Worm (Caenorhabditis elegans): Measurements from ENCODE around the gene F09C8.2.
A peak's percentile ranks its signal among the peaks of the same experiment; 100 is the strongest.

The F09C8.2 gene

ce11 chrX:16130213-16130612 is 16.6 kb downstream of the F09C8.2 start:
- no peak for TF ChIP-seq nfya-1 (tag; optimal IDR thresholded peaks at IDR 0.05; ENCODE audit: insufficient read depth)
- TF ChIP-seq nhr-43 (tag; optimal IDR thresholded peaks at IDR 0.05; ENCODE audit: poor library complexity, severe bottlenecking), result no peak
- TF ChIP-seq pqm-1 (tag; optimal IDR thresholded peaks at IDR 0.05), result peak; percentile 77
- TF ChIP-seq elt-2 (tag; optimal IDR thresholded peaks at IDR 0.05), result peak; percentile 82
- no peak for TF ChIP-seq unc-62 (GFP tag; optimal IDR thresholded peaks at IDR 0.05)
- peak; percentile 77 for TF ChIP-seq pha-4 (tag; optimal IDR thresholded peaks at IDR 0.05)
- no peak for TF ChIP-seq lin-15B (tag; optimal IDR thresholded peaks at IDR 0.05)
- TF ChIP-seq ama-1 (optimal IDR thresholded peaks at IDR 0.05), result no peak
- TF ChIP-seq fkh-2 (tag; optimal IDR thresholded peaks at IDR 0.05), result no peak

- TF ChIP-seq lin-39 (tag; optimal IDR thresholded peaks at IDR 0.05) (peak; percentile 75), fkh-2 (tag; optimal IDR thresholded peaks at IDR 0.05) (no peak), nfya-1 (tag; optimal IDR thresholded peaks at IDR 0.05; ENCODE audit: insufficient read depth) (peak; percentile 65), nhr-12 (tag; optimal IDR thresholded peaks at IDR 0.05) (no peak), pha-4 (tag; optimal IDR thresholded peaks at IDR 0.05) (peak; percentile 24), ZK546.5 (tag; optimal IDR thresholded peaks at IDR 0.05) (no peak), snpc-4 (tag; optimal IDR thresholded peaks at IDR 0.05) (peak; percentile 11), lin-15B (tag; optimal IDR thresholded peaks at IDR 0.05) (peak; percentile 30), nhr-23 (tag; optimal IDR thresholded peaks at IDR 0.05) (no peak), fkh-10 (GFP tag; optimal IDR thresholded peaks at IDR 0.05) (peak; percentile 56), aly-2 (tag; optimal IDR thresholded peaks at IDR 0.05) (no peak), hmg-11 (tag; optimal IDR thresholded peaks at IDR 0.05) (peak; percentile 26)
Observed at ce11 chrX:16128794-16129193, 18.0 kb downstream of the F09C8.2 start, which contains the start of gene ZK1073.1. TSS of gene ZK1073.1 (minus strand) at chrX:16128865.

ce11 chrX:16124794-16125193 is 22.0 kb downstream of the F09C8.2 start:
- TF ChIP-seq daf-12 (tag; optimal IDR thresholded peaks at IDR 0.05) (no peak), skn-1 (tag; optimal IDR thresholded peaks at IDR 0.05) (no peak), lin-39 (tag; optimal IDR thresholded peaks at IDR 0.05) (no peak), nhr-43 (tag; optimal IDR thresholded peaks at IDR 0.05; ENCODE audit: poor library complexity, severe bottlenecking) (no peak), tbx-2 (tag; optimal IDR thresholded peaks at IDR 0.05) (no peak), pqm-1 (tag; optimal IDR thresholded peaks at IDR 0.05) (no peak)

ce11 chrX:16124290-16124689 is 22.5 kb downstream of the F09C8.2 start:
- TF ChIP-seq snpc-4 (tag; optimal IDR thresholded peaks at IDR 0.05) (no peak), egl-27 (tag; optimal IDR thresholded peaks at IDR 0.05) (no peak), lin-15B (tag; optimal IDR thresholded peaks at IDR 0.05) (no peak), nhr-43 (tag; optimal IDR thresholded peaks at IDR 0.05; ENCODE audit: poor library complexity, severe bottlenecking) (no peak)

ce11 chrX:16122628-16123027 is 24.2 kb downstream of the F09C8.2 start:
- TF ChIP-seq ceh-82 (tag; optimal IDR thresholded peaks at IDR 0.05), result no peak
- no peak for TF ChIP-seq nhr-76 (tag; optimal IDR thresholded peaks at IDR 0.05)
- TF ChIP-seq elt-3 (tag; optimal IDR thresholded peaks at IDR 0.05), result no peak
- TF ChIP-seq nhr-67 (tag; optimal IDR thresholded peaks at IDR 0.05), result no peak
- no peak for TF ChIP-seq fos-1 (tag; optimal IDR thresholded peaks at IDR 0.05)
- no peak for TF ChIP-seq lin-15B (tag; optimal IDR thresholded peaks at IDR 0.05)
- no peak for TF ChIP-seq aly-2 (tag; optimal IDR thresholded peaks at IDR 0.05)
- no peak for TF ChIP-seq egl-27 (tag; optimal IDR thresholded peaks at IDR 0.05)

ce11 chrX:16117618-16118017 is 29.2 kb downstream of the F09C8.2 start:
- TF ChIP-seq aly-2 (tag; optimal IDR thresholded peaks at IDR 0.05) (no peak), ZK546.5 (tag; optimal IDR thresholded peaks at IDR 0.05) (no peak), egl-27 (tag; optimal IDR thresholded peaks at IDR 0.05) (no peak), unc-62 (GFP tag; optimal IDR thresholded peaks at IDR 0.05) (no peak), ceh-28 (tag; optimal IDR thresholded peaks at IDR 0.05) (no peak)

- TF ChIP-seq elt-1 (tag; optimal IDR thresholded peaks at IDR 0.05), result no peak
- TF ChIP-seq nhr-67 (tag; optimal IDR thresholded peaks at IDR 0.05), result no peak
- TF ChIP-seq skn-1 (tag; optimal IDR thresholded peaks at IDR 0.05), result no peak
- TF ChIP-seq mml-1 (tag; optimal IDR thresholded peaks at IDR 0.05), result no peak
- TF ChIP-seq pqm-1 (tag; optimal IDR thresholded peaks at IDR 0.05), result no peak
- TF ChIP-seq jun-1 (tag; optimal IDR thresholded peaks at IDR 0.05), result no peak
- TF ChIP-seq nhr-25 (tag; optimal IDR thresholded peaks at IDR 0.05), result no peak
- no peak for TF ChIP-seq hmg-11 (tag; optimal IDR thresholded peaks at IDR 0.05)
- TF ChIP-seq lin-39 (tag; optimal IDR thresholded peaks at IDR 0.05), result no peak
- no peak for TF ChIP-seq unc-62 (GFP tag; optimal IDR thresholded peaks at IDR 0.05)
- no peak for TF ChIP-seq mdl-1 (tag; optimal IDR thresholded peaks at IDR 0.05)
- no peak for TF ChIP-seq pha-4 (tag; optimal IDR thresholded peaks at IDR 0.05)
- no peak for TF ChIP-seq tbx-2 (tag; optimal IDR thresholded peaks at IDR 0.05)
- TF ChIP-seq nhr-77 (tag; optimal IDR thresholded peaks at IDR 0.05), result no peak
- TF ChIP-seq nhr-43 (tag; optimal IDR thresholded peaks at IDR 0.05; ENCODE audit: poor library complexity, severe bottlenecking), result no peak
Observed at ce11 chrX:16117176-16117575, 29.6 kb downstream of the F09C8.2 start.
